Fruit fly (Drosophila melanogaster) S2 (cell line): ENCODE data around the gene CG11581.

Experiments used
- CG8478 ChIP-seq: fragments of >200 bp; optimal IDR thresholded peaks from 2 replicates; lab custom pipeline; 2018
- CTCF ChIP-seq, 2 experiments: fragments of >200 bp; optimal IDR thresholded peaks; 2 replicates each; lab custom pipeline; 2018

DNA sequence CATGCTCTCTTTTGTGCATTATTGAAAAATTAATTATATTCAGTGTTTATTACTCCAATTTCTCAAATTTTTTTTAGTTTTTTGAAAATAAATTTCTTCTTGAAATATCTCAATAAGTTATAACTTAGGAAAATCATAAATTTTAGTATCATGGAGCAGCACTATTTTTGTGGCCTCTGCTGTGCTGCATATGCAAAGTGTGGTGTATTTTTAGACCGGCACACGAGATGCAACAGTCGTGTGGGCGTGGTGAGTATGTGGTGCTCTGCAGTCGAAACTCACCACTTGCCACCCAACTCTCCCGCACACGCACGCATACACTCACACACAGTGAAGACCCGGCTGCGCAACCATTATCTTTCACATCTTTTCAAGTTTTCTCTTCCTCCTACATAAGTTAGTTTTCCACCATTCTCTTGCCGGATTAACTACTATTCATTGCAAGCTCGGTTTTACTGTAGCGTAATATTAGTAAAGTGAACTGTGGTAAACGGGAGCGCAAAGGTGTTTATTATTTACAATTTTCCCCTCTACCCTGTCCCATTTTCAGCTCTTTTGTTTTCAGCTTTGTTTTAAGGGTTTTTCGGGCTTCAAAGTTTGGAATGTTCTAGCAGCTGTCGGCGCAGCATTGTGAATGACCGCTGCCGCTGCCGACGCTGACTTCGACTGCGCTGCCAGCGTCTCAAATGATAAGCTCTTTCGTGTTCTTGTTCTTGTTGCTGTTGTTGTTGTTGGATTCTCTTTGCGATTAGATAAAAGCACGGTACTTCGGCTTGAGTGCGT is 31.9 kb downstream of the CG11581 start:
- TF ChIP-seq CG8478 (lab: Kevin White, UChicago) (no peak), CTCF (optimal IDR thresholded peaks at IDR 0.05; lab: Kevin White, UChicago) (no peak)
